Worm (Caenorhabditis elegans) whole organism, young adult: ENCODE measurements around the gene gpd-3.

Source experiments
- B0035.1 ChIP-seq: sonication (generic microtip); optimal IDR thresholded peaks from 2 replicates; lab custom pipeline; 2016; ENCODE audit warnings: missing genetic modification characterization, mild to moderate bottlenecking, missing compliant biosample characterization, missing genotype, missing genetic modification reagents
- C06A6.2 ChIP-seq: fragments of 200-800 bp; sonication (Bioruptor generic); conservative IDR thresholded peaks from 2 replicates; pipeline ENCODE4 v1.3.6; 2022; ENCODE audit warnings: missing genetic modification characterization, missing compliant biosample characterization
- F49E8.2 ChIP-seq: sonication (generic microtip); optimal IDR thresholded peaks from 3 replicates; lab custom pipeline; 2017; ENCODE audit warnings: missing genetic modification characterization, mild to moderate bottlenecking, missing compliant biosample characterization, antibody characterized with exemption, moderate library complexity; ENCODE audit not compliant: insufficient read depth
- Y53G8AR.9 ChIP-seq: fragments of 200-800 bp; sonication (Bioruptor generic); conservative IDR thresholded peaks from 2 replicates; pipeline ENCODE4 v1.3.6; 2022; ENCODE audit warnings: missing genetic modification reagents, missing genetic modification characterization, missing compliant biosample characterization
- ZK185.1 ChIP-seq: sonication (generic microtip); optimal IDR thresholded peaks from 2 replicates; lab custom pipeline; 2016; ENCODE audit warnings: mild to moderate bottlenecking, missing genetic modification characterization, missing compliant biosample characterization; ENCODE audit not compliant: poor library complexity, severe bottlenecking
- aptf-3 ChIP-seq: fragments of 200-800 bp; sonication (Bioruptor generic); IDR thresholded peaks from 2 replicates; pipeline ENCODE4 v1.3.6; 2022; ENCODE audit warnings: missing genetic modification characterization, missing compliant biosample characterization
- cebp-1 ChIP-seq, 2 experiments: fragments of 200-800 bp in 1 of 2; sonication (Bioruptor generic) in 1 of 2; sonication (generic microtip) in 1 of 2; IDR thresholded peaks in 1 of 2; optimal IDR thresholded peaks in 1 of 2; 2 replicates each; pipeline versions ENCODE4 v1.3.6 to Lab custom; 2017 to 2022; ENCODE audit warnings: missing compliant biosample characterization in 2 of 2, missing genetic modification characterization in 2 of 2, mild to moderate bottlenecking in 1 of 2, missing genetic modification reagents in 1 of 2, moderate library complexity in 1 of 2
- cebp-2 ChIP-seq: fragments of 200-800 bp; sonication (Bioruptor generic); IDR thresholded peaks from 2 replicates; pipeline ENCODE4 v1.3.6; 2022; ENCODE audit warnings: missing genetic modification characterization, missing compliant biosample characterization
- ceh-79 ChIP-seq: sonication (generic microtip); optimal IDR thresholded peaks from 2 replicates; lab custom pipeline; 2017; ENCODE audit warnings: mild to moderate bottlenecking, missing genetic modification characterization, missing compliant biosample characterization
- dox-1 ChIP-seq: fragments of 200-800 bp; sonication (Bioruptor generic); IDR thresholded peaks from 2 replicates; pipeline ENCODE4 v1.3.6; 2022; ENCODE audit warnings: missing genetic modification reagents, missing genetic modification characterization, missing compliant biosample characterization
- egl-18 ChIP-seq: fragments of 200-800 bp; sonication (Bioruptor generic); IDR thresholded peaks from 2 replicates; pipeline ENCODE4 v1.3.6; 2022; ENCODE audit warnings: missing genetic modification reagents, missing genetic modification characterization, missing compliant biosample characterization
- ekl-4 ChIP-seq: fragments of 200-800 bp; sonication (Bioruptor generic); IDR thresholded peaks from 2 replicates; pipeline ENCODE4 v1.3.6; 2022; ENCODE audit warnings: missing genetic modification reagents, missing genetic modification characterization, missing compliant biosample characterization
- him-1 ChIP-seq: sonication (generic microtip); optimal IDR thresholded peaks from 2 replicates; lab custom pipeline; 2016; ENCODE audit warnings: missing genotype, missing genetic modification reagents, missing genetic modification characterization, missing compliant biosample characterization
- hlh-26 ChIP-seq: fragments of 200-800 bp; sonication (Bioruptor generic); conservative IDR thresholded peaks from 2 replicates; pipeline ENCODE4 v1.3.6; 2022; ENCODE audit warnings: missing genetic modification reagents, missing genetic modification characterization, missing compliant biosample characterization
- hmg-1.2 ChIP-seq: fragments of 200-800 bp; sonication (Bioruptor generic); IDR thresholded peaks from 2 replicates; pipeline ENCODE4 v1.3.6; 2022; ENCODE audit warnings: missing genetic modification reagents, missing genetic modification characterization, missing compliant biosample characterization
- hmg-20 ChIP-seq: fragments of 200-800 bp; sonication (Bioruptor generic); IDR thresholded peaks from 2 replicates; pipeline ENCODE4 v1.3.6; 2022; ENCODE audit warnings: missing genetic modification reagents, missing genetic modification characterization, missing compliant biosample characterization
- hsf-1 ChIP-seq: fragments of 200-800 bp; sonication (Bioruptor generic); IDR thresholded peaks from 2 replicates; pipeline ENCODE4 v1.3.6; 2022; ENCODE audit warnings: missing genetic modification reagents, missing genetic modification characterization, missing compliant biosample characterization
- let-526 ChIP-seq: fragments of 200-800 bp; sonication (Bioruptor generic); IDR thresholded peaks from 2 replicates; pipeline ENCODE4 v1.3.6; 2022; ENCODE audit warnings: missing genetic modification reagents, missing genetic modification characterization, missing compliant biosample characterization
- lin-26 ChIP-seq: fragments of 200-800 bp; sonication (Bioruptor generic); IDR thresholded peaks from 2 replicates; pipeline ENCODE4 v1.3.6; 2022; ENCODE audit warnings: missing genetic modification reagents, missing genetic modification characterization, missing compliant biosample characterization
- madf-3 ChIP-seq: fragments of 200-800 bp; sonication (Bioruptor generic); IDR thresholded peaks from 2 replicates; pipeline ENCODE4 v1.3.6; 2022; ENCODE audit warnings: missing genetic modification reagents, missing genetic modification characterization, missing compliant biosample characterization
- madf-6 ChIP-seq: fragments of 200-800 bp; sonication (Bioruptor generic); IDR thresholded peaks from 2 replicates; pipeline ENCODE4 v1.3.6; 2022; ENCODE audit warnings: missing genetic modification reagents, missing genetic modification characterization, missing compliant biosample characterization
- mcd-1 ChIP-seq: fragments of 200-800 bp; sonication (Bioruptor generic); IDR thresholded peaks from 2 replicates; pipeline ENCODE4 v1.3.6; 2022; ENCODE audit warnings: missing genetic modification reagents, missing genetic modification characterization, missing compliant biosample characterization
- nfyb-1 ChIP-seq: fragments of 200-800 bp; sonication (Bioruptor generic); IDR thresholded peaks from 2 replicates; pipeline ENCODE4 v1.3.6; 2022; ENCODE audit warnings: missing genetic modification reagents, missing genetic modification characterization, missing compliant biosample characterization
- nhr-120 ChIP-seq: fragments of 200-800 bp; sonication (Bioruptor generic); IDR thresholded peaks from 2 replicates; pipeline ENCODE4 v1.3.6; 2022; ENCODE audit warnings: missing genetic modification characterization, missing compliant biosample characterization
- pbrm-1 ChIP-seq: fragments of 200-800 bp; sonication (Bioruptor generic); IDR thresholded peaks from 2 replicates; pipeline ENCODE4 v1.3.6; 2022; ENCODE audit warnings: missing genetic modification reagents, missing genetic modification characterization, missing compliant biosample characterization
- snpc-1.3 ChIP-seq: sonication (generic microtip); optimal IDR thresholded peaks from 2 replicates; lab custom pipeline; 2017; ENCODE audit warnings: missing genetic modification characterization, mild to moderate bottlenecking, missing compliant biosample characterization, antibody characterized with exemption, moderate library complexity, missing genotype, missing genetic modification reagents; ENCODE audit not compliant: insufficient read depth
- sptf-2 ChIP-seq: fragments of 200-800 bp; sonication (Bioruptor generic); optimal IDR thresholded peaks from 2 replicates; lab custom pipeline; 2018; ENCODE audit warnings: mild to moderate bottlenecking, missing genetic modification characterization, missing compliant biosample characterization
- ztf-18 ChIP-seq: sonication (generic microtip); optimal IDR thresholded peaks from 2 replicates; lab custom pipeline; 2016; ENCODE audit warnings: missing genotype, mild to moderate bottlenecking, missing genetic modification characterization, missing compliant biosample characterization
- ztf-26 ChIP-seq: sonication (generic microtip); optimal IDR thresholded peaks from 2 replicates; lab custom pipeline; 2017; ENCODE audit warnings: missing genetic modification characterization, missing compliant biosample characterization

The gpd-3 gene

DNA sequence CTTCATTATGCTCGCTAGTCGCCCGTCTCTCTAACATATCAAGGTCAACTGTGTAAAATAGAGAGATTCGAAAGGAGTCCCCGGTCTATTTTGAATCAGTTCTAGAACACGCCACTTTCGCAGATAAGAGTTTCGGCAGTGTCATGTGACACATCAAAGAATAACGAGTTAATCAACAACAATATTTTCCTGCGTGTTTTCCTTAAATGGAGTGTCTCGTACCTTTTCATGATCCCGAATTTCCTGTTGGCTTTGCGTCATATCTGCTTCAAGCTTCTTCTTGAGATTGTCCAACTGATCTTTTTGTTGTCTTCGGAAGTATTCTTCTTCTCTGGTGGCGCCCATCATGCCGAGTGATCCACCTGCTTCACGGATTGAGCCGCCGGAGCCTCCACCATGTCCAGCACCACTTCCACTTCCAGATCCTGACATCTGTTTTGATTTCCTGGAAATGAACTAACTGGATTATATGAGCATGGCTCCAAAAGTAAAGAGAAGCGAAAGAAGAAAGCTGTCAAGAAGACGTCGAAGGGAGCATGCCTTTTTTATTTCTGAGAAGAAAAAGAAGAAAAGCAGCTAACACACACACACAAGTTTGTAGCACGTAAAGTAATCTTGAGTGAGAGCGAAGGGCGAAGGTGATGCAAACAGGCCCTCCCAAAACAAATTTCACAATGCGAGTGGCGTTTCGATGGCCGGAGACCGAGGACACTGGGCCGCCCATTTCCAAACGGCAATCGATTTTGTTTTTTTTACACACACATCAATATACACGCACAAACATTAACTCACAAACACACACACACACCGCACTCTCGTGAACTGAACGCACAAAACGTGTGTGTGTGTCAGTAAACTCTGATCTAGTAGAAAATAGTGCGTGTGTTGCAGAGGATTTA is 2.2 kb upstream of the gpd-3 start (continued):
- TF ChIP-seq lin-26 (GFP tag; lab: Robert Waterston, UW): peak; percentile 35; the same call in 1 of the 2 replicates

DNA sequence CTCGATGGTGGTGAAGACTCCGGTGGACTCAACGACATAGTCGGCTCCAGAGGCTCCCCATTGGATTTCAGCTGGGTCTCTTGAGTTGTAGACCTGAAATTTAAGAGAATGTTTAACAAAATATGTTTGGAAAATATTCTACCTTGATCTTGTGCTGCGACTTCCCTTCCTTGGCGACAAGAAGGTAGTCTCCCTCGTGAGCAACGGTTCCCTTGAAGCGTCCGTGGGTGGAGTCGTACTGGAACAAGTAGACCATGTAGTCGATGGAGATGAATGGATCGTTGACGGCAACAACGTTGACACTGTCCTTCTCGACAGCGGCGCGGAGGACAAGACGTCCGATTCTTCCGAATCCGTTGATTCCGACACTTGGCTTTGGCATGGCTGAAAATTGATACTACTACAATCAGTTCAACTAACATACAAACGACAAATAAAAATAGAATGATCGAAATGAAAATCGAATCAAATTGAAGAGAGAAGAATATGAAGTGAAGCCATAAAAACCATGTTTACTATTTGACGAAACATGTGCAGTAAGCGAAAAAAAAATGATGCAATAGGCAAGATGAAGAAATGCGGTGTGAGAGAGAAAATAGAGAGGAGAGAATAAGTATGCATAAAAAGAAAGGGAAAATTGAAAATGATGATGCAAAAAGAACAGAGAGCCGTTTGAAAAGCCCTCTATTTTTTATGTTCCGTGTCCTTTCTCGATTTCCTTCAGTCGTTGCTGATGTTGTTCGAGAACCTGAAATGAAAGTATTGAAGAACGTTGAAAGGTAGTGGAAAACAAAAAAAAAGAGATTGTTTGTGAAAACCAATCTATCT is 1.4 kb upstream of the gpd-3 start, which contains the start of gene gpd-2:
gpd-2 (minus strand) TSS at position 384 of the 828 bp plus-strand sequence.
- no peak for TF ChIP-seq ceh-79 (tag; lab: Kevin White, UChicago)
- no peak for TF ChIP-seq cebp-1 (GFP tag; IDR thresholded peaks at IDR 0.05; lab: Robert Waterston, UW)
- no peak for TF ChIP-seq cebp-1 (tag; optimal IDR thresholded peaks at IDR 0.05; lab: Kevin White, UChicago)
- TF ChIP-seq hlh-26: no peak
- TF ChIP-seq snpc-1.3 (tag; lab: Kevin White, UChicago): no peak
- peak; percentile 66 for TF ChIP-seq nfyb-1
- TF ChIP-seq let-526 (GFP tag; lab: Robert Waterston, UW): 0 out of 2 replicates have a peak, but pooled peaks have one; percentile 31
- no peak for TF ChIP-seq ztf-26 (tag; lab: Kevin White, UChicago)
- no peak for TF ChIP-seq sptf-2 (GFP tag; lab: Kevin White, UChicago)
- peak; percentile 80 for TF ChIP-seq ZK185.1
- no peak for TF ChIP-seq C06A6.2 (GFP tag; lab: Robert Waterston, UW)
- no peak for TF ChIP-seq ztf-18 (tag; lab: Kevin White, UChicago)
- no peak for TF ChIP-seq F49E8.2 (tag; lab: Kevin White, UChicago)
- TF ChIP-seq madf-3 (GFP tag; lab: Robert Waterston, UW): peak; percentile 43; the same call in 1 of the 2 replicates
- no peak for TF ChIP-seq B0035.1 (tag; lab: Kevin White, UChicago)
- TF ChIP-seq him-1: no peak
- TF ChIP-seq ekl-4 (GFP tag; lab: Robert Waterston, UW): peak; percentile 23; the same call in 1 of the 2 replicates
- TF ChIP-seq hmg-1.2 (GFP tag; lab: Robert Waterston, UW): no peak
- TF ChIP-seq dox-1 (GFP tag; lab: Robert Waterston, UW): 0 out of 2 replicates have a peak, but pooled peaks have one; percentile 22

ce11 chrX:3113693-3114092 is 552 bp upstream of the gpd-3 start:
- TF ChIP-seq madf-3 (GFP tag; lab: Robert Waterston, UW) (0 out of 2 replicates have a peak, but pooled peaks have one; percentile 58), Y53G8AR.9 (GFP tag; lab: Robert Waterston, UW) (peak; percentile 45), egl-18 (0 out of 2 replicates have a peak, but pooled peaks have one; percentile 9)

- TF ChIP-seq hmg-20 (0 out of 2 replicates have a peak, but pooled peaks have one; percentile 9), madf-3 (GFP tag; lab: Robert Waterston, UW) (0 out of 2 replicates have a peak, but pooled peaks have one; percentile 53), hsf-1 (GFP tag; lab: Robert Waterston, UW) (0 out of 2 replicates have a peak, but pooled peaks have one; percentile 9), madf-6 (peak; percentile 27; the same call in 1 of the 2 replicates), pbrm-1 (GFP tag; lab: Robert Waterston, UW) (peak; percentile 16; the same call in 1 of the 2 replicates), C06A6.2 (GFP tag; lab: Robert Waterston, UW) (0 out of 2 replicates have a peak, but pooled peaks have one; percentile 20), aptf-3 (0 out of 2 replicates have a peak, but pooled peaks have one; percentile 64), cebp-2 (0 out of 2 replicates have a peak, but pooled peaks have one; percentile 27), mcd-1 (peak; percentile 45), Y53G8AR.9 (GFP tag; lab: Robert Waterston, UW) (0 out of 2 replicates have a peak, but pooled peaks have one; percentile 64), nhr-120 (GFP tag; lab: Robert Waterston, UW) (0 out of 2 replicates have a peak, but pooled peaks have one; percentile 65)
Measured at ce11 chrX:3112278-3112677, 863 bp downstream of the gpd-3 start.
